Fruit fly (Drosophila melanogaster) whole organism, prepupa: Measurements from ENCODE around the gene mre11.

Source experiments
- CG11762 ChIP-seq: fragments of 200-800 bp; sonication (Bioruptor generic); optimal IDR thresholded peaks from 3 replicates; lab custom pipeline; 2016; ENCODE audit warnings: missing biosample characterization, missing genetic modification characterization; ENCODE audit not compliant: insufficient read depth
- Hr39 ChIP-seq: fragments of 200-800 bp; sonication (Bioruptor generic); optimal IDR thresholded peaks from 2 replicates; lab custom pipeline; 2016; ENCODE audit warnings: missing biosample characterization, missing genetic modification characterization
- Hr4 ChIP-seq: fragments of 200-800 bp; sonication (Bioruptor generic); optimal IDR thresholded peaks from 3 replicates; lab custom pipeline; 2016; ENCODE audit warnings: missing biosample characterization, missing genetic modification characterization
- Lpt ChIP-seq: fragments of 200-800 bp; sonication (Bioruptor generic); optimal IDR thresholded peaks from 3 replicates; lab custom pipeline; 2016; ENCODE audit warnings: missing biosample characterization, missing genetic modification characterization
- Met ChIP-seq: fragments of 200-800 bp; sonication (Bioruptor generic); optimal IDR thresholded peaks from 3 replicates; lab custom pipeline; 2016; ENCODE audit warnings: missing biosample characterization, missing genetic modification characterization
- Sox14 ChIP-seq: fragments of 200-800 bp; sonication (Bioruptor generic); optimal IDR thresholded peaks from 3 replicates; lab custom pipeline; 2016; ENCODE audit warnings: missing biosample characterization, missing genetic modification characterization
- esn ChIP-seq: fragments of 200-800 bp; sonication (Bioruptor generic); optimal IDR thresholded peaks from 2 replicates; lab custom pipeline; 2016; ENCODE audit warnings: missing biosample characterization, mild to moderate bottlenecking, missing genetic modification characterization, moderate library complexity
- topi ChIP-seq: fragments of 200-800 bp; sonication (Bioruptor generic); optimal IDR thresholded peaks from 3 replicates; lab custom pipeline; 2016; ENCODE audit warnings: missing biosample characterization, missing genetic modification characterization

DNA sequence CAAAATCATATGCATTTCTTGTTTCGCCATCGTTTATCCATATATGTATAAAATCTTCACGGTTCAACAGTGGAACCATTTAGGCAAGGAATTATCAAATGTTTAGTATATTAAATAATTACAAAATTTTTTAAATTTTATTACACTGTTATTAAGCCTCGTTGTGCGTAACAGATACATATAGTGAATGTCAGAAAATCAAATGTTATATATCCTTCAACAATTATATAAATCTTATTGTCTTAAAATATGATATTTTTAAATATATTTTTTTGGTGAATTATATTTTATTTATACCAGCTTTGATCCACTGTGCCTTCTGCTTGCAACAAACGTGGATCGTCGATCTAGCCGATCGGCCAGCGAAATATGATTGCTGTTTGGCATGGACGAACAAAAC is 25.2 kb downstream of the mre11 start:
- TF ChIP-seq Hr39 (no peak), esn (no peak), Hr4 (no peak), Lpt (GFP tag; lab: Kevin White, UChicago) (no peak), Met (GFP tag; lab: Kevin White, UChicago) (no peak), Sox14 (GFP tag; lab: Kevin White, UChicago) (no peak), CG11762 (no peak), topi (GFP tag; lab: Kevin White, UChicago) (no peak)
